Fruit fly (Drosophila melanogaster): ENCODE measurements around the gene Dmtn.

The Dmtn gene

dm6 chr3R:6405674-6406565, at the start of gene Dmtn:
Dmtn (minus strand) TSS chr3R:6405895.
- TF ChIP-seq Rel (GFP tag; optimal IDR thresholded peaks at IDR 0.05) = no peak
- peak; percentile 42 for TF ChIP-seq Rel (tag; optimal IDR thresholded peaks at IDR 0.05)
- no peak for TF ChIP-seq Dfd (GFP tag; optimal IDR thresholded peaks at IDR 0.05)
- TF ChIP-seq woc (GFP tag; optimal IDR thresholded peaks at IDR 0.05) = peak; percentile 44
- peak in 1 of 2 experiments; percentile 12 for TF ChIP-seq dl (GFP tag; optimal IDR thresholded peaks at IDR 0.05; ENCODE audit: insufficient read depth in 1 of 2, partially characterized antibody in 2 of 2)
- no peak for TF ChIP-seq OdsH (GFP tag; optimal IDR thresholded peaks at IDR 0.05)
- TF ChIP-seq CG9705 (GFP tag; optimal IDR thresholded peaks at IDR 0.05) = no peak
- TF ChIP-seq Hr83 (GFP tag; optimal IDR thresholded peaks at IDR 0.05; ENCODE audit: poor library complexity, severe bottlenecking) = peak; percentile 62
- peak; percentile 37 for TF ChIP-seq HLH106 (tag; optimal IDR thresholded peaks at IDR 0.05)
- TF ChIP-seq N (GFP tag; optimal IDR thresholded peaks at IDR 0.05) = no peak
- peak; percentile 45 for TF ChIP-seq Dif (GFP tag; optimal IDR thresholded peaks at IDR 0.05; ENCODE audit: partially characterized antibody)
- peak; percentile 58 for TF ChIP-seq Vsx2 (GFP tag; optimal IDR thresholded peaks at IDR 0.05; ENCODE audit: partially characterized antibody)
- no peak for TF ChIP-seq ey (GFP tag; optimal IDR thresholded peaks at IDR 0.05)
- TF ChIP-seq jim (GFP tag; optimal IDR thresholded peaks at IDR 0.05) = peak; percentile 18
- no peak for TF ChIP-seq Mio (GFP tag; optimal IDR thresholded peaks at IDR 0.05)
- TF ChIP-seq sv (GFP tag; optimal IDR thresholded peaks at IDR 0.05) = no peak
- TF ChIP-seq h (GFP tag; optimal IDR thresholded peaks at IDR 0.05) = peak; percentile 25
- TF ChIP-seq brk (GFP tag; optimal IDR thresholded peaks at IDR 0.05) = peak; percentile 1
- TF ChIP-seq sage (GFP tag; optimal IDR thresholded peaks at IDR 0.05) = no peak
- peak; percentile 47 for TF ChIP-seq Hnf4 (GFP tag; optimal IDR thresholded peaks at IDR 0.05)
- TF ChIP-seq Jra (GFP tag; optimal IDR thresholded peaks at IDR 0.05) = no peak
- peak; percentile 40 for TF ChIP-seq br (GFP tag; optimal IDR thresholded peaks at IDR 0.05)
- TF ChIP-seq Sp1 (GFP tag; optimal IDR thresholded peaks at IDR 0.05) = peak; percentile 31
- no peak for TF ChIP-seq pan (optimal IDR thresholded peaks at IDR 0.05)
- no peak for TF ChIP-seq fru (GFP tag; optimal IDR thresholded peaks at IDR 0.05)
- no peak for TF ChIP-seq psq (GFP tag; optimal IDR thresholded peaks at IDR 0.05)
- TF ChIP-seq CG32264 (GFP tag; optimal IDR thresholded peaks at IDR 0.05) = no peak
- no peak for TF ChIP-seq dsf (GFP tag; optimal IDR thresholded peaks at IDR 0.05; ENCODE audit: borderline replicate concordance)

dm6 chr3R:6436643-6437042, 30.9 kb upstream of the Dmtn start:
- TF ChIP-seq OdsH (GFP tag; optimal IDR thresholded peaks at IDR 0.05) (no peak), jim (GFP tag; optimal IDR thresholded peaks at IDR 0.05) (no peak), brk (GFP tag; optimal IDR thresholded peaks at IDR 0.05) (no peak), h (GFP tag; optimal IDR thresholded peaks at IDR 0.05) (no peak), pan (optimal IDR thresholded peaks at IDR 0.05) (no peak), sage (GFP tag; optimal IDR thresholded peaks at IDR 0.05) (no peak), Sp1 (GFP tag; optimal IDR thresholded peaks at IDR 0.05) (no peak), dmrt93B (GFP tag; optimal IDR thresholded peaks at IDR 0.05) (no peak), Mio (GFP tag; optimal IDR thresholded peaks at IDR 0.05) (no peak), CG32264 (GFP tag; optimal IDR thresholded peaks at IDR 0.05) (no peak), dl (GFP tag; optimal IDR thresholded peaks at IDR 0.05; ENCODE audit: insufficient read depth in 1 of 2, partially characterized antibody in 2 of 2) (no peak), Dif (GFP tag; optimal IDR thresholded peaks at IDR 0.05; ENCODE audit: partially characterized antibody) (no peak), Hr83 (GFP tag; optimal IDR thresholded peaks at IDR 0.05; ENCODE audit: poor library complexity, severe bottlenecking) (no peak), Jra (GFP tag; optimal IDR thresholded peaks at IDR 0.05) (no peak), Rel (GFP tag; optimal IDR thresholded peaks at IDR 0.05) (no peak), Rel (tag; optimal IDR thresholded peaks at IDR 0.05) (no peak), CrebA (GFP tag; optimal IDR thresholded peaks at IDR 0.05; ENCODE audit: borderline replicate concordance) (no peak), dsf (GFP tag; optimal IDR thresholded peaks at IDR 0.05; ENCODE audit: borderline replicate concordance) (no peak), Myc (optimal IDR thresholded peaks at IDR 0.05) (no peak)

- TF ChIP-seq dmrt93B (GFP tag; optimal IDR thresholded peaks at IDR 0.05) (no peak), Hr83 (GFP tag; optimal IDR thresholded peaks at IDR 0.05; ENCODE audit: poor library complexity, severe bottlenecking) (no peak)
These were observed 30.1 kb upstream of the Dmtn start for dm6 chr3R:6435761-6436318.

Data from whole organism, wandering third instar larva.